Worm (Caenorhabditis elegans) whole organism, L2 larva: Measurements from ENCODE around the gene rei-2.

ENCODE experiments used
- Y55F3AM.14 ChIP-seq: fragments of 200-800 bp; sonication (Bioruptor generic); optimal IDR thresholded peaks from 2 replicates; lab custom pipeline; 2018; ENCODE audit warnings: mild to moderate bottlenecking, missing genetic modification characterization, missing compliant biosample characterization
- ZK546.5 ChIP-seq: sonication (generic microtip); optimal IDR thresholded peaks from 2 replicates; lab custom pipeline; 2017; ENCODE audit warnings: missing biosample characterization, missing genetic modification characterization
- alr-1 ChIP-seq: fragments of 150-350 bp; optimal IDR thresholded peaks from 2 replicates; lab custom pipeline; 2014; ENCODE audit warnings: missing biosample characterization, missing genetic modification characterization
- ama-1 ChIP-seq: fragments of 150-350 bp; optimal IDR thresholded peaks from 2 replicates; lab custom pipeline; 2018; ENCODE audit warnings: inconsistent platforms
- blmp-1 ChIP-seq: sonication (generic microtip); optimal IDR thresholded peaks from 2 replicates; lab custom pipeline; 2017; ENCODE audit warnings: missing genetic modification characterization, mild to moderate bottlenecking, missing compliant biosample characterization, antibody characterized with exemption, moderate library complexity; ENCODE audit not compliant: insufficient read depth
- ceh-16 ChIP-seq: fragments of 150-350 bp; optimal IDR thresholded peaks from 2 replicates; lab custom pipeline; 2014; ENCODE audit warnings: missing biosample characterization, missing genetic modification characterization
- ceh-82 ChIP-seq: fragments of 150-350 bp; optimal IDR thresholded peaks from 2 replicates; lab custom pipeline; 2014; ENCODE audit warnings: missing biosample characterization, missing genetic modification characterization
- crh-2 ChIP-seq: sonication (generic microtip); optimal IDR thresholded peaks from 2 replicates; lab custom pipeline; 2017; ENCODE audit warnings: missing biosample characterization, missing genetic modification characterization
- dmd-4 ChIP-seq: sonication (generic microtip); optimal IDR thresholded peaks from 2 replicates; lab custom pipeline; 2017; ENCODE audit warnings: missing biosample characterization, missing genetic modification characterization
- egl-27 ChIP-seq: sonication (generic microtip); optimal IDR thresholded peaks from 3 replicates; lab custom pipeline; 2017; ENCODE audit warnings: missing biosample characterization, missing genetic modification reagents, missing genetic modification characterization
- elt-1 ChIP-seq: fragments of 150-350 bp; optimal IDR thresholded peaks from 2 replicates; lab custom pipeline; 2014; ENCODE audit warnings: missing biosample characterization, missing genetic modification characterization
- fos-1 ChIP-seq: fragments of 150-350 bp; optimal IDR thresholded peaks from 2 replicates; lab custom pipeline; 2014; ENCODE audit warnings: missing biosample characterization, missing genetic modification characterization
- lin-11 ChIP-seq: fragments of 150-350 bp; sonication (generic microtip); optimal IDR thresholded peaks from 2 replicates; lab custom pipeline; 2014; ENCODE audit warnings: missing biosample characterization, missing genetic modification characterization, inconsistent platforms, mixed read lengths
- lin-13 ChIP-seq: fragments of 150-350 bp; optimal IDR thresholded peaks from 2 replicates; lab custom pipeline; 2014; ENCODE audit warnings: missing biosample characterization, missing genetic modification reagents, missing genetic modification characterization
- lin-39 ChIP-seq: fragments of 150-350 bp; optimal IDR thresholded peaks from 2 replicates; lab custom pipeline; 2014; ENCODE audit warnings: missing biosample characterization, missing genetic modification reagents, missing genetic modification characterization
- lsy-2 ChIP-seq, 2 experiments: fragments of 150-350 bp in 1 of 2; sonication (generic microtip) in 1 of 2; optimal IDR thresholded peaks; 2 replicates each; lab custom pipeline; 2014 to 2017; ENCODE audit warnings: missing biosample characterization in 2 of 2, missing genetic modification characterization in 2 of 2
- mab-5 ChIP-seq: fragments of 150-350 bp; optimal IDR thresholded peaks from 2 replicates; lab custom pipeline; 2014; ENCODE audit warnings: missing biosample characterization, missing genetic modification characterization
- mbf-1 ChIP-seq: sonication (generic microtip); optimal IDR thresholded peaks from 2 replicates; lab custom pipeline; 2017; ENCODE audit warnings: missing biosample characterization, missing genetic modification characterization
- nhr-10 ChIP-seq: sonication (generic microtip); optimal IDR thresholded peaks from 2 replicates; lab custom pipeline; 2017; ENCODE audit warnings: missing biosample characterization, missing genetic modification characterization
- nhr-11 ChIP-seq: fragments of 150-350 bp; optimal IDR thresholded peaks from 2 replicates; lab custom pipeline; 2014; ENCODE audit warnings: missing biosample characterization, missing genetic modification characterization
- nhr-129 ChIP-seq: fragments of 150-350 bp; optimal IDR thresholded peaks from 2 replicates; lab custom pipeline; 2014; ENCODE audit warnings: missing biosample characterization, missing genetic modification characterization
- nhr-21 ChIP-seq: fragments of 150-350 bp; optimal IDR thresholded peaks from 2 replicates; lab custom pipeline; 2014; ENCODE audit warnings: missing biosample characterization, missing genetic modification characterization
- nhr-23 ChIP-seq: fragments of 150-350 bp; optimal IDR thresholded peaks from 2 replicates; lab custom pipeline; 2014; ENCODE audit warnings: missing biosample characterization, missing genetic modification reagents, missing genetic modification characterization
- nhr-237 ChIP-seq: fragments of 150-350 bp; optimal IDR thresholded peaks from 2 replicates; lab custom pipeline; 2014; ENCODE audit warnings: missing biosample characterization, missing genetic modification characterization
- nhr-25 ChIP-seq: fragments of 150-350 bp; sonication (generic microtip); optimal IDR thresholded peaks from 3 replicates; lab custom pipeline; 2014; ENCODE audit warnings: missing biosample characterization, missing genetic modification characterization
- nhr-6 ChIP-seq: fragments of 150-350 bp; optimal IDR thresholded peaks from 2 replicates; lab custom pipeline; 2014; ENCODE audit warnings: missing biosample characterization, missing genetic modification characterization
- nhr-77 ChIP-seq: fragments of 150-350 bp; optimal IDR thresholded peaks from 2 replicates; lab custom pipeline; 2014; ENCODE audit warnings: missing biosample characterization, missing genetic modification characterization
- peb-1 ChIP-seq: fragments of 150-350 bp; optimal IDR thresholded peaks from 2 replicates; lab custom pipeline; 2014; ENCODE audit warnings: missing biosample characterization, missing genetic modification characterization
- sem-4 ChIP-seq: fragments of 150-350 bp; optimal IDR thresholded peaks from 2 replicates; lab custom pipeline; 2014; ENCODE audit warnings: missing biosample characterization, missing genetic modification reagents, missing genetic modification characterization
- skn-1 ChIP-seq: sonication (generic microtip); optimal IDR thresholded peaks from 2 replicates; lab custom pipeline; 2017; ENCODE audit warnings: missing biosample characterization, missing genetic modification characterization
- sma-9 ChIP-seq, 2 experiments: fragments of 150-350 bp in 1 of 2; sonication (generic microtip) in 1 of 2; optimal IDR thresholded peaks; 2 replicates each; lab custom pipeline; 2014 to 2016; ENCODE audit warnings: missing genetic modification characterization in 2 of 2, mild to moderate bottlenecking in 1 of 2, missing biosample characterization in 1 of 2, missing compliant biosample characterization in 1 of 2, missing genetic modification reagents in 1 of 2, moderate library complexity in 1 of 2
- unc-55 ChIP-seq: fragments of 150-350 bp; sonication (generic microtip); optimal IDR thresholded peaks from 3 replicates; lab custom pipeline; 2014; ENCODE audit warnings: missing biosample characterization, missing genetic modification reagents, missing genetic modification characterization
- unc-62 ChIP-seq: fragments of 150-350 bp; optimal IDR thresholded peaks from 2 replicates; lab custom pipeline; 2014; ENCODE audit warnings: missing biosample characterization, missing genetic modification reagents, missing genetic modification characterization
- zag-1 ChIP-seq: fragments of 150-350 bp; optimal IDR thresholded peaks from 2 replicates; lab custom pipeline; 2014; ENCODE audit warnings: missing biosample characterization, missing genetic modification characterization
- ztf-4 ChIP-seq: fragments of 150-350 bp; optimal IDR thresholded peaks from 2 replicates; lab custom pipeline; 2014; ENCODE audit warnings: missing biosample characterization, missing genetic modification characterization

The rei-2 gene

DNA sequence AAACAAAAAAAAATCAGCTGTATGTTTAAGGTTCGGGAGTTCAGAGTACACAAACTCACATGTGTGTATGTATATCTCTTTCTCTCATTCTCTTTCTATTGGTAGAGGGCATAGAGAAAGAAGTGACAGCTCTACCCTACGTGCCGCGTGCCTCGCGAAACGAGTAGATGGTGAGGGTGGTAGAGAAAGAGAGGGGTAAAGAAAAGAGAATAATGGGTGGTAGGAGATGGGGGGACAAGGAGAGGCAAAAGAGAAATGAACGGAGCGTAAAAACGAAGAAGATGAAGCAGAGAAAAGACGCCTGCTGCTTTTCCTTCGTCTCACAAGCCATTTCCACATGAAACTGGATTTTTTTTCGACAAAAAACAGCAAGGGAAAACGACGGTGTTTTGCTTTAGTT is 5.2 kb upstream of the rei-2 start (continued):
- TF ChIP-seq ceh-82 (tag; lab: Kevin White, UChicago): no peak
- TF ChIP-seq, all 48 proteins: peak for 31

DNA sequence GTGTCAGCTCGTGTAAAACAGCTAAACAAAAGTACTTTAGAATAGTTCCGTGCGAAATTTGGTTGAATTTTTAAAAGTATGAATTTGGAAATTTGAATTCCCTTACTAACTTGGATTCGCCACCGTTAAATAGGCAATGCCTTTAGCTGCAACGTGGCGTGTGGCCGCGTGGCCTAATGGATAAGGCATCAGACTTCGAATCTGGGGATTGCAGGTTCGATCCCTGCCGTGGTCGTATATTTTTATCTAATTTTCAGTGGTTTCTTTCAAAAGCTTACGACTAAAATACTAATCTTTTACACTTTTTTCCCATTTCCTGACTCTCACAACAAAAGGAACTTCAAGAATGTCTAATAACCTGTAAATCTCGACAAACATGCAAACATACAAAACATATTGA is 1.7 kb upstream of the rei-2 start:
- TF ChIP-seq alr-1 (tag; lab: Kevin White, UChicago): no peak
- TF ChIP-seq blmp-1 (tag; lab: Kevin White, UChicago): no peak
- no peak for TF ChIP-seq crh-2
- TF ChIP-seq lin-11 (tag; lab: Kevin White, UChicago): no peak
- no peak for TF ChIP-seq sma-9 (GFP tag; optimal IDR thresholded peaks at IDR 0.05; lab: Kevin White, UChicago)
- TF ChIP-seq sma-9 (tag; optimal IDR thresholded peaks at IDR 0.05; lab: Kevin White, UChicago): no peak
- no peak for TF ChIP-seq nhr-21 (tag; lab: Kevin White, UChicago)
- TF ChIP-seq lsy-2 (tag; optimal IDR thresholded peaks at IDR 0.05; lab: Kevin White, UChicago): no peak
- TF ChIP-seq elt-1 (tag; lab: Kevin White, UChicago): no peak
- TF ChIP-seq lin-39: no peak
- TF ChIP-seq ceh-16 (tag; lab: Kevin White, UChicago): no peak
- no peak for TF ChIP-seq nhr-6 (tag; lab: Kevin White, UChicago)
- no peak for TF ChIP-seq mab-5 (tag; lab: Kevin White, UChicago)
- TF ChIP-seq nhr-77 (tag; lab: Kevin White, UChicago): no peak
- TF ChIP-seq ztf-4 (tag; lab: Kevin White, UChicago): no peak
- no peak for TF ChIP-seq nhr-237 (tag; lab: Kevin White, UChicago)

DNA sequence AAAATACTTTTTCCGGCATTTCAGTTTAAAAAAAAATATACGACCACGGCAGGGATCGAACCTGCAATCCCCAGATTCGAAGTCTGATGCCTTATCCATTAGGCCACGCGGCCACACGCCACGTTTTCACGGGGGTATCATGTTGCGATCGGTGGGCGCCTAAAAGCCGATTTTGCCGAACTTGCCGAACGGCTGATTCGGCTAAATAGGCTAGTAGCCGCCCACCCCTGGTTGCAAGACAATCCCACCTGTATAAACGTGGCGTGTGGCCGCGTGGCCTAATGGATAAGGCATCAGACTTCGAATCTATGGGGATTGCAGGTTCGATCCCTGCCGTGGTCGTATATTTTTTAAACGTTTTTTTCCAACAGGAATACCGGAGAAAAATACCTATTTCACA is 1.2 kb upstream of the rei-2 start:
- TF ChIP-seq dmd-4 (tag; lab: Kevin White, UChicago): no peak
- TF ChIP-seq egl-27: no peak
- TF ChIP-seq nhr-129: no peak
- TF ChIP-seq peb-1 (tag; lab: Kevin White, UChicago): no peak
- TF ChIP-seq lin-13 (GFP tag; lab: Kevin White, UChicago): no peak
- TF ChIP-seq mbf-1 (tag; lab: Kevin White, UChicago): no peak
- no peak for TF ChIP-seq lin-11 (tag; lab: Kevin White, UChicago)
- TF ChIP-seq nhr-10 (tag; lab: Kevin White, UChicago): no peak
- no peak for TF ChIP-seq ZK546.5 (tag; lab: Kevin White, UChicago)
- TF ChIP-seq lsy-2 (tag; optimal IDR thresholded peaks at IDR 0.05; lab: Kevin White, UChicago): no peak
- TF ChIP-seq unc-62 (GFP tag; lab: Kevin White, UChicago): no peak
- no peak for TF ChIP-seq nhr-237 (tag; lab: Kevin White, UChicago)
- TF ChIP-seq mab-5 (tag; lab: Kevin White, UChicago): no peak
- TF ChIP-seq ceh-16 (tag; lab: Kevin White, UChicago): no peak
- TF ChIP-seq nhr-11 (tag; lab: Kevin White, UChicago): no peak
- TF ChIP-seq elt-1 (tag; lab: Kevin White, UChicago): no peak

DNA sequence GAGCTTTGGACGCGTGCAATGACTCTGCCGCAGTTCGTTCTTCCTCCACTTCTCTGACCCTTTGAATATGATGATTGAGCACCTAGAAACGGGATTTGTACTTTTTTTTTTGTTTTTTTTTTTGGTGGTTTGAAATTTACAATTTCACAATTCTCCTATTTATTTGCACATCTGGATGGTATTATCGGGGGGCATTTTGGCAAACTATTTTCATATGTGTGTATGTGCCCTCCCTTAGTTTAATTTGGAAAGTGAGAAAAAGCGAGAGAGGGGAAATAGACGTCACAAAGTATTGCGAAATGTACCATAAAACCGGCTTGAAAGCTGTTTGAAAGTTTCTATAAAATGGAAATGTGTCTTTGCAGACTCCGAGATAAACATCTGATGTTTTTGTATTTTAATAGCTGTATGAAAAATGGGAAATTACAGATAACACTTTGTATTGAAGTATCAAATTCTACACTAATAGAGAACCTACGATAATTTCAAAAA is 1.5 kb downstream of the rei-2 start:
- TF ChIP-seq skn-1 (tag; lab: Kevin White, UChicago) (no peak), nhr-77 (tag; lab: Kevin White, UChicago) (no peak), zag-1 (tag; lab: Kevin White, UChicago) (no peak), crh-2 (no peak), nhr-25 (tag; lab: Kevin White, UChicago) (peak; percentile 57), unc-55 (GFP tag; lab: Kevin White, UChicago) (peak; percentile 9), sem-4 (peak; percentile 13), sma-9 (GFP tag; optimal IDR thresholded peaks at IDR 0.05; lab: Kevin White, UChicago) (peak; percentile 6), sma-9 (tag; optimal IDR thresholded peaks at IDR 0.05; lab: Kevin White, UChicago) (no peak)

DNA sequence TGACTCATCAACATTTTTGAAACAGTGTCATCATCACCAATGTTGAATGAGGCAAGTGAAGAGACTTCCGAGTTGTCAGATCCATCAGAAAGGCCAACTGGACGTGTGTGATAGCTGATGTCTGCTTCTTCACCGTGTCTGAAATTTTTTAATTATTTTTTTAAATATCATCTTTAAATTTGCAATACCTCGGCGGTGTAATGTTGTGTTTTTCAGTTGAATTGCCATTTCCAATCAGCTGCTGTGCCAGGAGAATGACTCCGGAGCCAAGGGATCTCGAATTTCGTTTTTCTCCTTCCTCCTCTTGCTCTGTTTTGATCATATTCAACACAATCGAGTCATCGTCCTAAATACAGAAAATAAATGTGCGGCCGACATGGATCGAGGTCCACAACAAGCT is 2.9 kb downstream of the rei-2 start:
- TF ChIP-seq ama-1 (lab: Kevin White, UChicago) (no peak), Y55F3AM.14 (GFP tag; lab: Kevin White, UChicago) (no peak), nhr-23 (tag; lab: Kevin White, UChicago) (no peak), dmd-4 (tag; lab: Kevin White, UChicago) (no peak), nhr-237 (tag; lab: Kevin White, UChicago) (no peak), sma-9 (GFP tag; optimal IDR thresholded peaks at IDR 0.05; lab: Kevin White, UChicago) (no peak), sma-9 (tag; optimal IDR thresholded peaks at IDR 0.05; lab: Kevin White, UChicago) (no peak), fos-1 (tag; lab: Kevin White, UChicago) (no peak), lin-11 (tag; lab: Kevin White, UChicago) (no peak), nhr-11 (tag; lab: Kevin White, UChicago) (no peak), ZK546.5 (tag; lab: Kevin White, UChicago) (no peak)
- TF ChIP-seq, all 48 proteins: peak for 0
